Fruit fly (Drosophila melanogaster) whole organism, embryonic: ENCODE results near the gene CG12992.
A peak's percentile ranks its signal among the peaks of the same experiment; 100 is the strongest.

ENCODE experiments used
- Abd-B ChIP-seq: fragments of 200-800 bp; sonication (Bioruptor generic); optimal IDR thresholded peaks from 2 replicates; lab custom pipeline; 2018; ENCODE audit warnings: missing biosample characterization, mild to moderate bottlenecking, missing genetic modification characterization, moderate library complexity
- CG10209 ChIP-seq: fragments of 200-800 bp; sonication (Bioruptor generic); optimal IDR thresholded peaks from 3 replicates; lab custom pipeline; 2017; ENCODE audit warnings: missing biosample characterization, mild to moderate bottlenecking, missing genetic modification characterization, missing genetic modification reagents
- CG10274 ChIP-seq: fragments of 200-800 bp; sonication (Bioruptor generic); optimal IDR thresholded peaks from 3 replicates; lab custom pipeline; 2017; ENCODE audit warnings: missing biosample characterization, mild to moderate bottlenecking, missing genetic modification characterization
- CG12071 ChIP-seq: fragments of 200-800 bp; sonication (Bioruptor generic); optimal IDR thresholded peaks from 3 replicates; lab custom pipeline; 2018; ENCODE audit warnings: missing biosample characterization, mild to moderate bottlenecking, missing genetic modification characterization
- CG12769 ChIP-seq: fragments of 200-800 bp; sonication (Bioruptor generic); optimal IDR thresholded peaks from 2 replicates; lab custom pipeline; 2019; ENCODE audit warnings: missing biosample characterization, mild to moderate bottlenecking, missing genetic modification characterization, moderate library complexity
- CG13123 ChIP-seq: fragments of 200-800 bp; sonication (Bioruptor generic); optimal IDR thresholded peaks from 2 replicates; lab custom pipeline; 2016; ENCODE audit warnings: missing biosample characterization, missing genetic modification characterization
- CG15011 ChIP-seq: fragments of 200-800 bp; sonication (Bioruptor generic); optimal IDR thresholded peaks from 3 replicates; lab custom pipeline; 2018; ENCODE audit warnings: missing biosample characterization, mild to moderate bottlenecking, missing genetic modification characterization
- CG15073 ChIP-seq: fragments of 200-800 bp; sonication (Bioruptor generic); optimal IDR thresholded peaks from 2 replicates; lab custom pipeline; 2016; ENCODE audit warnings: missing biosample characterization, missing genetic modification characterization
- CG1529 ChIP-seq: fragments of 200-800 bp; sonication (Bioruptor generic); optimal IDR thresholded peaks from 3 replicates; lab custom pipeline; 2018; ENCODE audit warnings: missing biosample characterization, missing genetic modification characterization
- CG15514 ChIP-seq: fragments of 200-800 bp; sonication (Bioruptor generic); optimal IDR thresholded peaks from 3 replicates; lab custom pipeline; 2017; ENCODE audit warnings: missing biosample characterization, missing genetic modification characterization, mild to moderate bottlenecking, moderate library complexity, missing genetic modification reagents
- CG16813 ChIP-seq: fragments of 200-800 bp; sonication (Bioruptor generic); IDR thresholded peaks from 3 replicates; pipeline ENCODE4 v1.3.6; 2022; ENCODE audit warnings: missing biosample characterization, missing genetic modification characterization; ENCODE audit not compliant: partially characterized antibody
- CG18619 ChIP-seq: fragments of 200-800 bp; sonication (Bioruptor generic); optimal IDR thresholded peaks from 3 replicates; lab custom pipeline; 2017; ENCODE audit warnings: missing biosample characterization, mild to moderate bottlenecking, missing genetic modification characterization
- CG30020 ChIP-seq: fragments of 200-800 bp; optimal IDR thresholded peaks from 2 replicates; lab custom pipeline; 2019; ENCODE audit warnings: missing biosample characterization, mild to moderate bottlenecking, missing genetic modification characterization, moderate library complexity
- CG3163 ChIP-seq: fragments of 200-800 bp; sonication (Bioruptor generic); optimal IDR thresholded peaks from 3 replicates; lab custom pipeline; 2016; ENCODE audit warnings: missing biosample characterization, missing genetic modification characterization
- CG42726 ChIP-seq: fragments of 200-800 bp; sonication (Bioruptor generic); IDR thresholded peaks from 2 replicates; pipeline ENCODE4 v1.3.6; 2022; ENCODE audit warnings: missing biosample characterization, missing genetic modification characterization; ENCODE audit not compliant: partially characterized antibody
- CG4424 ChIP-seq: fragments of 200-800 bp; sonication (Bioruptor generic); optimal IDR thresholded peaks from 3 replicates; lab custom pipeline; 2016; ENCODE audit warnings: missing biosample characterization, missing genetic modification characterization
- CG4854 ChIP-seq: fragments of 200-800 bp; sonication (Bioruptor generic); optimal IDR thresholded peaks from 2 replicates; lab custom pipeline; 2016; ENCODE audit warnings: missing biosample characterization, missing genetic modification characterization, inconsistent platforms
- CG6683 ChIP-seq: fragments of 200-800 bp; sonication (Bioruptor generic); optimal IDR thresholded peaks from 2 replicates; lab custom pipeline; 2017; ENCODE audit warnings: missing biosample characterization, mild to moderate bottlenecking, missing genetic modification characterization, missing genetic modification reagents
- CG8359 ChIP-seq: fragments of 200-800 bp; sonication (Bioruptor generic); optimal IDR thresholded peaks from 2 replicates; lab custom pipeline; 2017; ENCODE audit warnings: missing biosample characterization, mild to moderate bottlenecking, missing genetic modification characterization, borderline replicate concordance
- CG8388 ChIP-seq: fragments of 200-800 bp; sonication (Bioruptor generic); optimal IDR thresholded peaks from 2 replicates; lab custom pipeline; 2019; ENCODE audit warnings: missing biosample characterization, mild to moderate bottlenecking, missing genetic modification characterization, moderate library complexity
- CG8478 ChIP-seq: fragments of >200 bp; optimal IDR thresholded peaks from 2 replicates; lab custom pipeline; 2018
- CG8924 ChIP-seq: fragments of 200-800 bp; optimal IDR thresholded peaks from 3 replicates; lab custom pipeline; 2019; ENCODE audit warnings: missing biosample characterization, mild to moderate bottlenecking, missing genetic modification characterization, moderate library complexity
- CG9817 ChIP-seq: fragments of 200-800 bp; sonication (Bioruptor generic); optimal IDR thresholded peaks from 2 replicates; lab custom pipeline; 2018; ENCODE audit warnings: missing biosample characterization, mild to moderate bottlenecking, missing genetic modification characterization, moderate library complexity
- Chrac-16 ChIP-seq: fragments of 200-800 bp; sonication (Bioruptor generic); optimal IDR thresholded peaks from 3 replicates; lab custom pipeline; 2016; ENCODE audit warnings: missing biosample characterization, missing genetic modification characterization
- D ChIP-seq, 2 experiments: fragments of 200-800 bp in 1 of 2; fragments of >200 bp in 1 of 2; sonication (Bioruptor generic) in 1 of 2; optimal IDR thresholded peaks; 2 replicates in 1 of 2; 3 replicates in 1 of 2; lab custom pipeline; 2017; ENCODE audit warnings: mild to moderate bottlenecking in 1 of 2, missing biosample characterization in 1 of 2, missing genetic modification characterization in 1 of 2, missing genetic modification reagents in 1 of 2
- Deaf1 ChIP-seq: fragments of 200-800 bp; optimal IDR thresholded peaks from 3 replicates; lab custom pipeline; 2019; ENCODE audit warnings: missing biosample characterization, mild to moderate bottlenecking, missing genetic modification characterization, moderate library complexity
- Hey ChIP-seq: fragments of 200-800 bp; sonication (Bioruptor generic); optimal IDR thresholded peaks from 3 replicates; lab custom pipeline; 2018; ENCODE audit warnings: missing biosample characterization, mild to moderate bottlenecking, missing genetic modification characterization
- NfI ChIP-seq: fragments of 200-800 bp; sonication (Bioruptor generic); optimal IDR thresholded peaks from 3 replicates; lab custom pipeline; 2018; ENCODE audit warnings: missing biosample characterization, mild to moderate bottlenecking, missing genetic modification characterization, moderate library complexity
- Sox102F ChIP-seq: fragments of 200-800 bp; sonication (Bioruptor generic); optimal IDR thresholded peaks from 2 replicates; lab custom pipeline; 2018; ENCODE audit warnings: missing biosample characterization, mild to moderate bottlenecking, missing genetic modification characterization, moderate library complexity
- Vsx1 ChIP-seq: fragments of 200-800 bp; sonication (Bioruptor generic); optimal IDR thresholded peaks from 2 replicates; lab custom pipeline; 2017; ENCODE audit warnings: missing biosample characterization, mild to moderate bottlenecking, missing genetic modification characterization, missing genetic modification reagents
- ab ChIP-seq: fragments of 200-800 bp; sonication (Bioruptor generic); optimal IDR thresholded peaks from 2 replicates; lab custom pipeline; 2016; ENCODE audit warnings: missing biosample characterization, missing genetic modification characterization
- amos ChIP-seq: fragments of 200-800 bp; sonication (Bioruptor generic); IDR thresholded peaks from 2 replicates; pipeline ENCODE4 v1.3.6; 2022; ENCODE audit warnings: missing biosample characterization, missing genetic modification characterization; ENCODE audit not compliant: partially characterized antibody
- chn ChIP-seq: fragments of 200-800 bp; sonication (Bioruptor generic); optimal IDR thresholded peaks from 2 replicates; lab custom pipeline; 2016; ENCODE audit warnings: missing biosample characterization, missing genetic modification characterization
- corto ChIP-seq: fragments of 200-800 bp; sonication (Bioruptor generic); optimal IDR thresholded peaks from 2 replicates; lab custom pipeline; 2016; ENCODE audit warnings: missing biosample characterization, mild to moderate bottlenecking, missing genetic modification characterization, moderate library complexity
- da ChIP-seq: fragments of 200-800 bp; sonication (Bioruptor generic); optimal IDR thresholded peaks from 2 replicates; lab custom pipeline; 2016; ENCODE audit warnings: missing biosample characterization, missing genetic modification characterization
- disco-r ChIP-seq: fragments of 200-800 bp; sonication (Bioruptor generic); optimal IDR thresholded peaks from 2 replicates; lab custom pipeline; 2016; ENCODE audit warnings: missing biosample characterization, missing genetic modification characterization
- dm ChIP-seq: fragments of 200-800 bp; sonication (Bioruptor generic); optimal IDR thresholded peaks from 3 replicates; lab custom pipeline; 2016; ENCODE audit warnings: missing biosample characterization, missing genetic modification characterization
- dpn ChIP-seq, 2 experiments: fragments of 200-800 bp; sonication (Bioruptor generic); optimal IDR thresholded peaks; 3 replicates each; lab custom pipeline; 2016; ENCODE audit warnings: missing biosample characterization in 2 of 2, missing genetic modification characterization in 2 of 2
- esg ChIP-seq: fragments of 200-800 bp; sonication (Bioruptor generic); conservative IDR thresholded peaks from 2 replicates; pipeline ENCODE4 v1.3.6; 2022; ENCODE audit warnings: missing biosample characterization, missing genetic modification characterization
- eyg ChIP-seq: fragments of 200-800 bp; sonication (Bioruptor generic); optimal IDR thresholded peaks from 3 replicates; lab custom pipeline; 2016; ENCODE audit warnings: missing biosample characterization, missing genetic modification characterization
- gce ChIP-seq: fragments of 200-800 bp; sonication (Bioruptor generic); IDR thresholded peaks from 3 replicates; pipeline ENCODE4 v1.3.6; 2022; ENCODE audit warnings: missing biosample characterization, missing genetic modification characterization
- gcm2 ChIP-seq: fragments of 200-800 bp; sonication (Bioruptor generic); optimal IDR thresholded peaks from 2 replicates; lab custom pipeline; 2016; ENCODE audit warnings: missing biosample characterization, missing genetic modification characterization
- nau ChIP-seq: fragments of 200-800 bp; sonication (Bioruptor generic); optimal IDR thresholded peaks from 3 replicates; lab custom pipeline; 2017; ENCODE audit warnings: missing biosample characterization, mild to moderate bottlenecking, missing genetic modification characterization, missing genetic modification reagents
- nerfin-1 ChIP-seq: fragments of 200-800 bp; sonication (Bioruptor generic); optimal IDR thresholded peaks from 3 replicates; lab custom pipeline; 2019; ENCODE audit warnings: missing biosample characterization, mild to moderate bottlenecking, missing genetic modification characterization, moderate library complexity
- rib ChIP-seq: fragments of 200-800 bp; sonication (Bioruptor generic); IDR thresholded peaks from 2 replicates; pipeline ENCODE4 v1.3.6; 2022; ENCODE audit warnings: missing biosample characterization, missing genetic modification characterization
- schlank ChIP-seq: fragments of 200-800 bp; sonication (Bioruptor generic); optimal IDR thresholded peaks from 2 replicates; lab custom pipeline; 2018; ENCODE audit warnings: missing biosample characterization, mild to moderate bottlenecking, missing genetic modification characterization
- stc ChIP-seq: fragments of 200-800 bp; sonication (Bioruptor generic); IDR thresholded peaks from 2 replicates; pipeline ENCODE4 v1.3.6; 2022; ENCODE audit warnings: missing biosample characterization, missing genetic modification characterization
- toy ChIP-seq: fragments of 200-800 bp; sonication (Bioruptor generic); IDR thresholded peaks from 2 replicates; pipeline ENCODE4 v1.3.6; 2022; ENCODE audit warnings: missing biosample characterization, missing genetic modification characterization
- trh ChIP-seq: fragments of 200-800 bp; sonication (Bioruptor generic); optimal IDR thresholded peaks from 2 replicates; lab custom pipeline; 2016; ENCODE audit warnings: missing biosample characterization, missing genetic modification characterization
- tx ChIP-seq: fragments of 200-800 bp; sonication (Bioruptor generic); optimal IDR thresholded peaks from 2 replicates; lab custom pipeline; 2016; ENCODE audit warnings: missing biosample characterization, missing genetic modification characterization
- zfh1 ChIP-seq: fragments of 200-800 bp; sonication (Bioruptor generic); IDR thresholded peaks from 3 replicates; pipeline ENCODE4 v1.3.6; 2022; ENCODE audit warnings: missing biosample characterization, missing genetic modification characterization

The CG12992 gene

DNA sequence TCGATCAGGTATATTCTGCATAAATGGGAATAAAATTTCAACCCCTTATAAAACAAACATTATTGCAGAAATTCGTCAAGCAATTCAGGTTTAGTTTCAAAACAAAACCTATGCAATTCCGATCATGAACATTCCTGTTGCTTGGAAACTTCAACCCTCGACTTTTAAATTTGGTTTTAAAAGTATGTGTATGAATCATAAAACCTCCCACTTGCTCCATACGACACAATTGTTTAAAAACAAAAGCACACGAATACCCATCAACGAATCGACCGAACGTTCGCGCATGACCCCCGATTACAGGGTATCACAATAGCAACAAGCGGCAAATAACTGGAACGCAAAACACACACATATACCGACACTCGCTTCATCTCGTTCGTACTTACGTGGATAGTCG, 10.5 kb upstream of the CG12992 start (continued):
- no peak for TF ChIP-seq esg
- no peak for TF ChIP-seq corto
- no peak for TF ChIP-seq CG16813 (GFP tag; lab: Robert Waterston, UW)
- TF ChIP-seq amos (GFP tag; lab: Robert Waterston, UW): no peak
- no peak for TF ChIP-seq stc (GFP tag; lab: Robert Waterston, UW)
- TF ChIP-seq CG15514 (GFP tag; lab: Kevin White, UChicago): no peak
- TF ChIP-seq CG30020: no peak
- no peak for TF ChIP-seq gcm2 (GFP tag; lab: Kevin White, UChicago)
- TF ChIP-seq CG6683 (GFP tag; lab: Kevin White, UChicago): no peak
- TF ChIP-seq CG15011: no peak
- TF ChIP-seq dpn (GFP tag; optimal IDR thresholded peaks at IDR 0.05; lab: Kevin White, UChicago): peak in 1 of 2 experiments; percentile 37
- TF ChIP-seq ab (GFP tag; lab: Kevin White, UChicago): no peak
- TF ChIP-seq disco-r: no peak
- peak; percentile 11 for TF ChIP-seq Sox102F (GFP tag; lab: Kevin White, UChicago)
- TF ChIP-seq NfI (GFP tag; lab: Kevin White, UChicago): peak; percentile 17
- TF ChIP-seq CG12769: peak; percentile 8
- TF ChIP-seq CG8388 (GFP tag; lab: Kevin White, UChicago): peak; percentile 37
- TF ChIP-seq CG9817: peak; percentile 9
- no peak for TF ChIP-seq schlank
- no peak for TF ChIP-seq toy (GFP tag; lab: Robert Waterston, UW)
- no peak for TF ChIP-seq chn (GFP tag; lab: Kevin White, UChicago)
- no peak for TF ChIP-seq Chrac-16
- no peak for TF ChIP-seq da (GFP tag; lab: Kevin White, UChicago)
- TF ChIP-seq dm (GFP tag; lab: Kevin White, UChicago): no peak
- TF ChIP-seq CG13123 (GFP tag; lab: Kevin White, UChicago): no peak
- TF ChIP-seq CG10274 (GFP tag; lab: Kevin White, UChicago): no peak
- peak; percentile 8 for TF ChIP-seq nau
- peak; percentile 6 for TF ChIP-seq CG3163 (GFP tag; lab: Kevin White, UChicago)
- TF ChIP-seq rib (GFP tag; lab: Robert Waterston, UW): no peak
- TF ChIP-seq Abd-B (GFP tag; lab: Kevin White, UChicago): no peak
- TF ChIP-seq CG18619: no peak
- TF ChIP-seq zfh1 (GFP tag; lab: Robert Waterston, UW): peak; percentile 49; the same call in 2 of the 3 replicates
- no peak for TF ChIP-seq Vsx1 (GFP tag; lab: Kevin White, UChicago)
- no peak for TF ChIP-seq CG12071 (GFP tag; lab: Kevin White, UChicago)
- no peak for TF ChIP-seq Hey (tag; lab: Kevin White, UChicago)
- TF ChIP-seq gce: no peak
- peak; percentile 8 for TF ChIP-seq nerfin-1 (tag; lab: Kevin White, UChicago)
- TF ChIP-seq CG1529: no peak
- TF ChIP-seq CG42726: no peak
- TF ChIP-seq CG4854 (GFP tag; lab: Kevin White, UChicago): no peak
- TF ChIP-seq CG8359 (GFP tag; lab: Kevin White, UChicago): no peak
- no peak for TF ChIP-seq CG8478 (lab: Kevin White, UChicago)
- no peak for TF ChIP-seq eyg (GFP tag; lab: Kevin White, UChicago)
- no peak for TF ChIP-seq tx (GFP tag; lab: Kevin White, UChicago)
- no peak for TF ChIP-seq trh
- TF ChIP-seq Deaf1 (tag; lab: Kevin White, UChicago): no peak
- peak; percentile 9 for TF ChIP-seq CG8924
- TF ChIP-seq CG15073 (GFP tag; lab: Kevin White, UChicago): no peak
- TF ChIP-seq CG10209 (GFP tag; lab: Kevin White, UChicago): no peak
- peak; percentile 9 for TF ChIP-seq CG4424 (GFP tag; lab: Kevin White, UChicago)
- TF ChIP-seq D (optimal IDR thresholded peaks at IDR 0.05; lab: Kevin White, UChicago): no peak
- no peak for TF ChIP-seq D (GFP tag; optimal IDR thresholded peaks at IDR 0.05; lab: Kevin White, UChicago)
